Worm (Caenorhabditis elegans) whole organism, L1 larva: ENCODE data around the gene T01B6.1.

Source experiments
- F16B12.6 ChIP-seq: fragments of 150-350 bp; optimal IDR thresholded peaks from 2 replicates; lab custom pipeline; 2014; ENCODE audit warnings: missing biosample characterization, missing genetic modification characterization
- lin-15B ChIP-seq: fragments of 150-350 bp; sonication (generic microtip); optimal IDR thresholded peaks from 3 replicates; lab custom pipeline; 2014; ENCODE audit warnings: missing biosample characterization, missing genetic modification characterization
- lin-35 ChIP-seq, 2 experiments: fragments of 150-350 bp; optimal IDR thresholded peaks; 2 replicates each; lab custom pipeline; 2014; ENCODE audit warnings: missing biosample characterization in 2 of 2, missing genetic modification characterization in 2 of 2, missing genetic modification reagents in 2 of 2
- nhr-76 ChIP-seq: sonication (generic microtip); optimal IDR thresholded peaks from 2 replicates; lab custom pipeline; 2017; ENCODE audit warnings: missing biosample characterization, missing genetic modification characterization
- tbx-2 ChIP-seq: sonication (generic microtip); optimal IDR thresholded peaks from 2 replicates; lab custom pipeline; 2016; ENCODE audit warnings: missing genetic modification characterization, missing compliant biosample characterization

DNA sequence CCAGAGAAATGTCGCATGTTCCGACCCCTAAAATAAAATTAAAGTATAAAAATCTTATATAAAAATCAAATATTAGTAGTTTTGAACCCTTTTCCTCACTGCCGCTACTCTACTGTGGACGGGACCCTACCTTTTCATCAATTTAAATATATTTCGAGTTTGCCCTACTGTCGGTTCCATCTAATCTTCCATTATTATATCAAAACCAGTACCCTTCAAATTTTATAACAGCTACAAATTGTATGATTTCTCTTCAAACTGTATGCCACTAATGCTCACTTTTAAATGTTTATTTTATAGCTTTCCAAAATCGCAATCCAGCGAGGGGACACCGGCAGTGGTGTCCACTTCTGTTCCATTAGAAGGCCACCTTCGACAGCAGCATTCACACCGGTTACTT lies 59.5 kb downstream of the T01B6.1 start, which contains the start of gene C43H6.6:
- TF ChIP-seq lin-15B (tag; lab: Kevin White, UChicago) (no peak), F16B12.6 (tag; lab: Kevin White, UChicago) (no peak), lin-35 (GFP tag; optimal IDR thresholded peaks at IDR 0.05; lab: Kevin White, UChicago) (no peak), tbx-2 (no peak), nhr-76 (no peak)
